Worm (Caenorhabditis elegans) whole organism, L2 larva: ENCODE measurements around the gene clh-5.

Experiments used
- C34F6.9 ChIP-seq: fragments of 150-350 bp; optimal IDR thresholded peaks from 2 replicates; lab custom pipeline; 2014; ENCODE audit warnings: missing biosample characterization, missing genetic modification characterization
- R02D3.7 ChIP-seq: fragments of 150-350 bp; optimal IDR thresholded peaks from 2 replicates; lab custom pipeline; 2014; ENCODE audit warnings: missing biosample characterization, missing genetic modification characterization
- Y55F3AM.14 ChIP-seq: fragments of 200-800 bp; sonication (Bioruptor generic); optimal IDR thresholded peaks from 2 replicates; lab custom pipeline; 2018; ENCODE audit warnings: mild to moderate bottlenecking, missing genetic modification characterization, missing compliant biosample characterization
- ZK546.5 ChIP-seq: sonication (generic microtip); optimal IDR thresholded peaks from 2 replicates; lab custom pipeline; 2017; ENCODE audit warnings: missing biosample characterization, missing genetic modification characterization
- alr-1 ChIP-seq: fragments of 150-350 bp; optimal IDR thresholded peaks from 2 replicates; lab custom pipeline; 2014; ENCODE audit warnings: missing biosample characterization, missing genetic modification characterization
- aly-2 ChIP-seq: fragments of 150-350 bp; optimal IDR thresholded peaks from 2 replicates; lab custom pipeline; 2014; ENCODE audit warnings: missing biosample characterization, missing genetic modification characterization
- blmp-1 ChIP-seq: sonication (generic microtip); optimal IDR thresholded peaks from 2 replicates; lab custom pipeline; 2017; ENCODE audit warnings: missing genetic modification characterization, mild to moderate bottlenecking, missing compliant biosample characterization, antibody characterized with exemption, moderate library complexity; ENCODE audit not compliant: insufficient read depth
- ceh-16 ChIP-seq: fragments of 150-350 bp; optimal IDR thresholded peaks from 2 replicates; lab custom pipeline; 2014; ENCODE audit warnings: missing biosample characterization, missing genetic modification characterization
- ceh-82 ChIP-seq: fragments of 150-350 bp; optimal IDR thresholded peaks from 2 replicates; lab custom pipeline; 2014; ENCODE audit warnings: missing biosample characterization, missing genetic modification characterization
- dmd-4 ChIP-seq: sonication (generic microtip); optimal IDR thresholded peaks from 2 replicates; lab custom pipeline; 2017; ENCODE audit warnings: missing biosample characterization, missing genetic modification characterization
- egl-27 ChIP-seq: sonication (generic microtip); optimal IDR thresholded peaks from 3 replicates; lab custom pipeline; 2017; ENCODE audit warnings: missing biosample characterization, missing genetic modification reagents, missing genetic modification characterization
- elt-1 ChIP-seq: fragments of 150-350 bp; optimal IDR thresholded peaks from 2 replicates; lab custom pipeline; 2014; ENCODE audit warnings: missing biosample characterization, missing genetic modification characterization
- fos-1 ChIP-seq: fragments of 150-350 bp; optimal IDR thresholded peaks from 2 replicates; lab custom pipeline; 2014; ENCODE audit warnings: missing biosample characterization, missing genetic modification characterization
- gmeb-1 ChIP-seq: fragments of 150-350 bp; optimal IDR thresholded peaks from 2 replicates; lab custom pipeline; 2014; ENCODE audit warnings: missing biosample characterization, missing genetic modification characterization
- lin-11 ChIP-seq: fragments of 150-350 bp; sonication (generic microtip); optimal IDR thresholded peaks from 2 replicates; lab custom pipeline; 2014; ENCODE audit warnings: missing biosample characterization, missing genetic modification characterization, inconsistent platforms, mixed read lengths
- lin-13 ChIP-seq: fragments of 150-350 bp; optimal IDR thresholded peaks from 2 replicates; lab custom pipeline; 2014; ENCODE audit warnings: missing biosample characterization, missing genetic modification reagents, missing genetic modification characterization
- lin-39 ChIP-seq: fragments of 150-350 bp; optimal IDR thresholded peaks from 2 replicates; lab custom pipeline; 2014; ENCODE audit warnings: missing biosample characterization, missing genetic modification reagents, missing genetic modification characterization
- lsy-2 ChIP-seq, 2 experiments: fragments of 150-350 bp in 1 of 2; sonication (generic microtip) in 1 of 2; optimal IDR thresholded peaks; 2 replicates each; lab custom pipeline; 2014 to 2017; ENCODE audit warnings: missing biosample characterization in 2 of 2, missing genetic modification characterization in 2 of 2
- mab-5 ChIP-seq: fragments of 150-350 bp; optimal IDR thresholded peaks from 2 replicates; lab custom pipeline; 2014; ENCODE audit warnings: missing biosample characterization, missing genetic modification characterization
- mbf-1 ChIP-seq: sonication (generic microtip); optimal IDR thresholded peaks from 2 replicates; lab custom pipeline; 2017; ENCODE audit warnings: missing biosample characterization, missing genetic modification characterization
- mdl-1 ChIP-seq, 2 experiments: fragments of 150-350 bp in 1 of 2; sonication (generic microtip) in 1 of 2; optimal IDR thresholded peaks; 2 replicates each; lab custom pipeline; 2017; ENCODE audit warnings: missing biosample characterization in 2 of 2, missing genetic modification characterization in 2 of 2
- nhr-10 ChIP-seq: sonication (generic microtip); optimal IDR thresholded peaks from 2 replicates; lab custom pipeline; 2017; ENCODE audit warnings: missing biosample characterization, missing genetic modification characterization
- nhr-11 ChIP-seq: fragments of 150-350 bp; optimal IDR thresholded peaks from 2 replicates; lab custom pipeline; 2014; ENCODE audit warnings: missing biosample characterization, missing genetic modification characterization
- nhr-12 ChIP-seq: fragments of 150-350 bp; optimal IDR thresholded peaks from 2 replicates; lab custom pipeline; 2014; ENCODE audit warnings: missing biosample characterization, missing genetic modification characterization
- nhr-21 ChIP-seq: fragments of 150-350 bp; optimal IDR thresholded peaks from 2 replicates; lab custom pipeline; 2014; ENCODE audit warnings: missing biosample characterization, missing genetic modification characterization
- nhr-23 ChIP-seq: fragments of 150-350 bp; optimal IDR thresholded peaks from 2 replicates; lab custom pipeline; 2014; ENCODE audit warnings: missing biosample characterization, missing genetic modification reagents, missing genetic modification characterization
- nhr-25 ChIP-seq: fragments of 150-350 bp; sonication (generic microtip); optimal IDR thresholded peaks from 3 replicates; lab custom pipeline; 2014; ENCODE audit warnings: missing biosample characterization, missing genetic modification characterization
- nhr-6 ChIP-seq: fragments of 150-350 bp; optimal IDR thresholded peaks from 2 replicates; lab custom pipeline; 2014; ENCODE audit warnings: missing biosample characterization, missing genetic modification characterization
- peb-1 ChIP-seq: fragments of 150-350 bp; optimal IDR thresholded peaks from 2 replicates; lab custom pipeline; 2014; ENCODE audit warnings: missing biosample characterization, missing genetic modification characterization
- sem-4 ChIP-seq: fragments of 150-350 bp; optimal IDR thresholded peaks from 2 replicates; lab custom pipeline; 2014; ENCODE audit warnings: missing biosample characterization, missing genetic modification reagents, missing genetic modification characterization
- skn-1 ChIP-seq: sonication (generic microtip); optimal IDR thresholded peaks from 2 replicates; lab custom pipeline; 2017; ENCODE audit warnings: missing biosample characterization, missing genetic modification characterization
- sma-3 ChIP-seq: sonication (generic microtip); optimal IDR thresholded peaks from 2 replicates; lab custom pipeline; 2016; ENCODE audit warnings: missing genetic modification reagents, missing genetic modification characterization, missing compliant biosample characterization
- sma-9 ChIP-seq, 2 experiments: fragments of 150-350 bp in 1 of 2; sonication (generic microtip) in 1 of 2; optimal IDR thresholded peaks; 2 replicates each; lab custom pipeline; 2014 to 2016; ENCODE audit warnings: missing genetic modification characterization in 2 of 2, mild to moderate bottlenecking in 1 of 2, missing biosample characterization in 1 of 2, missing compliant biosample characterization in 1 of 2, missing genetic modification reagents in 1 of 2, moderate library complexity in 1 of 2
- snpc-4 ChIP-seq: fragments of 150-350 bp; optimal IDR thresholded peaks from 2 replicates; lab custom pipeline; 2014; ENCODE audit warnings: missing biosample characterization, missing genetic modification characterization
- unc-39 ChIP-seq: fragments of 150-350 bp; optimal IDR thresholded peaks from 2 replicates; lab custom pipeline; 2014; ENCODE audit warnings: missing biosample characterization, missing genetic modification characterization
- unc-55 ChIP-seq: fragments of 150-350 bp; sonication (generic microtip); optimal IDR thresholded peaks from 3 replicates; lab custom pipeline; 2014; ENCODE audit warnings: missing biosample characterization, missing genetic modification reagents, missing genetic modification characterization
- unc-62 ChIP-seq: fragments of 150-350 bp; optimal IDR thresholded peaks from 2 replicates; lab custom pipeline; 2014; ENCODE audit warnings: missing biosample characterization, missing genetic modification reagents, missing genetic modification characterization
- zag-1 ChIP-seq: fragments of 150-350 bp; optimal IDR thresholded peaks from 2 replicates; lab custom pipeline; 2014; ENCODE audit warnings: missing biosample characterization, missing genetic modification characterization
- ztf-11 ChIP-seq: sonication (generic microtip); optimal IDR thresholded peaks from 2 replicates; lab custom pipeline; 2017; ENCODE audit warnings: missing biosample characterization, missing genetic modification characterization
- ztf-4 ChIP-seq: fragments of 150-350 bp; optimal IDR thresholded peaks from 2 replicates; lab custom pipeline; 2014; ENCODE audit warnings: missing biosample characterization, missing genetic modification characterization

clh-5 gene

DNA sequence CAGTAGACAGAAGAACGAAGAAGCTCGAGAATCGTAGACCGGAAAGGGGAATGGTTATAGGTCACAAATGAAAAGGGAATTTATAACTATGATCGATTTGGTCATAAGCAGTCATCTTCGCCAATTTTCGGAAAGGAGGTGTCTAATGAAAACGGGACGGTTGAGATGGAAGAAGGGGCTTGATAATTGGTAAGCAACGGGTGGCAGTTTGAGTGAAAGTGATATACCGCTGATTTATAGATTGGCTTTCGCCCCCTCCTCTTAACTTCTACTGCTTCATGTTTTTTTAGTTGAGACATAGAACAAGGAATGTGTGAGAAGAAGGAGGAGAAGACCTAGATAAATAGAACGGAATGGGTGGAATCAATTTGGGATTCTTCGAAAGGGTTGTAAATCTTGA is 25.6 kb downstream of the clh-5 start:
- TF ChIP-seq egl-27 (tag; lab: Kevin White, UChicago), result peak; percentile 7
- TF ChIP-seq nhr-10, result no peak
- no peak for TF ChIP-seq sem-4 (tag; lab: Kevin White, UChicago)
- no peak for TF ChIP-seq lsy-2 (tag; optimal IDR thresholded peaks at IDR 0.05; lab: Kevin White, UChicago)
- no peak for TF ChIP-seq C34F6.9 (tag; lab: Kevin White, UChicago)
- TF ChIP-seq Y55F3AM.14, result no peak
- no peak for TF ChIP-seq elt-1 (tag; lab: Kevin White, UChicago)
- peak; percentile 46 for TF ChIP-seq blmp-1 (tag; lab: Kevin White, UChicago)
- TF ChIP-seq lin-11, result no peak

DNA sequence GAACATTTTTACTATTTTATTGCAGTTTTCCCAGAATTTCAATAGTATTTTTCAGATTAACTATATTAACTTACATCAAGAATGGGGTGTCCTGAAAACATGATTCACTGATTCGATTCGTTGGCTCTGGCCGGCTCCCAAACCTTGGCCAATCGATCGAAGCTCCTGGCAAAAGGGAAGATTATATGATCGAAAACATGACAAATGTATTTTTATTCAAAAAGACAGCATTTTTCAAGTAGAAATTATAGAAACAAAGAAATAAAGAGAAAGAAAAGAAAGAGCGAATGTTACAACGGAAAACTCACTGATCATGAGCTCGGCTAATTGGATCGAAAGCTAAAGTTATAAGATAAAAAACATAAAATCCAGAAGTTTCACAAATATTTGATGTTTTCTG is 27.7 kb downstream of the clh-5 start, which contains the start of gene T24B8.4:
TSS of gene T24B8.4 (minus strand) at position 101 of the 400 bp plus-strand sequence.
- TF ChIP-seq nhr-23 (tag; lab: Kevin White, UChicago) (no peak), mbf-1 (no peak), lsy-2 (tag; optimal IDR thresholded peaks at IDR 0.05; lab: Kevin White, UChicago) (no peak), mab-5 (no peak), fos-1 (tag; lab: Kevin White, UChicago) (no peak), blmp-1 (tag; lab: Kevin White, UChicago) (no peak), snpc-4 (tag; lab: Kevin White, UChicago) (no peak), ceh-82 (no peak), gmeb-1 (no peak), lin-39 (tag; lab: Kevin White, UChicago) (no peak), dmd-4 (tag; lab: Kevin White, UChicago) (no peak), zag-1 (tag; lab: Kevin White, UChicago) (no peak), sem-4 (tag; lab: Kevin White, UChicago) (no peak), unc-55 (GFP tag; lab: Kevin White, UChicago) (no peak), ceh-16 (tag; lab: Kevin White, UChicago) (no peak), unc-39 (no peak), sma-3 (GFP tag; lab: Kevin White, UChicago) (no peak)

DNA sequence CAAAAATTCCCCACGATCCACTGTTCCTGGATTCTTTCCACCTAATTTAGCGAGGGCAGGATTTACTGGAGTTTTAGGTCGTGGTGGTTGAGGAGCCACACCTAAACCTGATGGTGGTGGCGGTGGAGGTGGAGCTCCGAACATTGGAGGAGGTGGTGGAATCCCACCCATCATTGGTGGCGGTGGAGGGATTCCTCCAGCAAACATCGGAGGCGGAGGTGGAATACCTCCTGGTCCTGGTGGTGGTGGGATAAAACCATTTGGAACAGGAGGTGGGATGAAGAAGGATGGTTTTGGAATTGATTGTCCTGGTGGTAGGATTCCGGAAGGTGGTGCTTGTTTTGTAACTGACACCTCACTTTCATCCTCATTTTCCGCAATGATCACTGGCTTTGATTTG is 28.6 kb downstream of the clh-5 start:
- TF ChIP-seq nhr-10 (no peak), Y55F3AM.14 (no peak), peb-1 (tag; lab: Kevin White, UChicago) (no peak), nhr-25 (tag; lab: Kevin White, UChicago) (no peak), blmp-1 (tag; lab: Kevin White, UChicago) (no peak), gmeb-1 (no peak), lsy-2 (tag; optimal IDR thresholded peaks at IDR 0.05; lab: Kevin White, UChicago) (no peak), skn-1 (tag; lab: Kevin White, UChicago) (no peak), C34F6.9 (tag; lab: Kevin White, UChicago) (no peak), alr-1 (tag; lab: Kevin White, UChicago) (no peak), unc-55 (GFP tag; lab: Kevin White, UChicago) (no peak), nhr-11 (tag; lab: Kevin White, UChicago) (no peak), egl-27 (tag; lab: Kevin White, UChicago) (no peak), R02D3.7 (tag; lab: Kevin White, UChicago) (no peak), ceh-16 (tag; lab: Kevin White, UChicago) (no peak), nhr-6 (tag; lab: Kevin White, UChicago) (no peak), mab-5 (no peak), nhr-23 (tag; lab: Kevin White, UChicago) (no peak), ztf-4 (tag; lab: Kevin White, UChicago) (no peak)

- TF ChIP-seq unc-62 (GFP tag; lab: Kevin White, UChicago), result no peak
- no peak for TF ChIP-seq nhr-21 (tag; lab: Kevin White, UChicago)
- TF ChIP-seq sma-3 (GFP tag; lab: Kevin White, UChicago), result no peak
- TF ChIP-seq nhr-10, result no peak
- TF ChIP-seq elt-1 (tag; lab: Kevin White, UChicago), result peak; percentile 82
- TF ChIP-seq unc-39, result no peak
- TF ChIP-seq ceh-82, result no peak
- TF ChIP-seq nhr-25 (tag; lab: Kevin White, UChicago), result peak; percentile 21
- TF ChIP-seq lin-39 (tag; lab: Kevin White, UChicago), result no peak
- no peak for TF ChIP-seq nhr-12 (tag; lab: Kevin White, UChicago)
- no peak for TF ChIP-seq ztf-11
- TF ChIP-seq nhr-6 (tag; lab: Kevin White, UChicago), result peak; percentile 20
- TF ChIP-seq sma-9 (GFP tag; optimal IDR thresholded peaks at IDR 0.05; lab: Kevin White, UChicago), result peak; percentile 6
- TF ChIP-seq sma-9 (tag; optimal IDR thresholded peaks at IDR 0.05; lab: Kevin White, UChicago), result no peak
- no peak for TF ChIP-seq egl-27 (tag; lab: Kevin White, UChicago)
- no peak for TF ChIP-seq mab-5
- TF ChIP-seq lin-13, result no peak
- TF ChIP-seq unc-55 (GFP tag; lab: Kevin White, UChicago), result no peak
- no peak for TF ChIP-seq blmp-1 (tag; lab: Kevin White, UChicago)
- TF ChIP-seq ceh-16 (tag; lab: Kevin White, UChicago), result peak; percentile 73
- no peak for TF ChIP-seq zag-1 (tag; lab: Kevin White, UChicago)
- TF ChIP-seq C34F6.9 (tag; lab: Kevin White, UChicago), result no peak
- TF ChIP-seq lsy-2 (tag; optimal IDR thresholded peaks at IDR 0.05; lab: Kevin White, UChicago), result no peak
- TF ChIP-seq ZK546.5 (tag; lab: Kevin White, UChicago), result no peak
- TF ChIP-seq gmeb-1, result no peak
- no peak for TF ChIP-seq aly-2
- no peak for TF ChIP-seq mdl-1 (tag; optimal IDR thresholded peaks at IDR 0.05; lab: Kevin White, UChicago)
- TF ChIP-seq R02D3.7 (tag; lab: Kevin White, UChicago), result no peak
- TF ChIP-seq dmd-4 (tag; lab: Kevin White, UChicago), result no peak
- peak; percentile 91 for TF ChIP-seq nhr-23 (tag; lab: Kevin White, UChicago)
- TF ChIP-seq Y55F3AM.14, result no peak
- TF ChIP-seq peb-1 (tag; lab: Kevin White, UChicago), result no peak
- TF ChIP-seq fos-1 (tag; lab: Kevin White, UChicago), result no peak
- no peak for TF ChIP-seq mbf-1
Observed at ce11 chrII:9064437-9064836, 34.0 kb downstream of the clh-5 start.
